Fruit fly (Drosophila melanogaster): Measurements from ENCODE around the gene EMC2A.
A peak's percentile ranks its signal among the peaks of the same experiment; 100 is the strongest.

Gene EMC2A

DNA sequence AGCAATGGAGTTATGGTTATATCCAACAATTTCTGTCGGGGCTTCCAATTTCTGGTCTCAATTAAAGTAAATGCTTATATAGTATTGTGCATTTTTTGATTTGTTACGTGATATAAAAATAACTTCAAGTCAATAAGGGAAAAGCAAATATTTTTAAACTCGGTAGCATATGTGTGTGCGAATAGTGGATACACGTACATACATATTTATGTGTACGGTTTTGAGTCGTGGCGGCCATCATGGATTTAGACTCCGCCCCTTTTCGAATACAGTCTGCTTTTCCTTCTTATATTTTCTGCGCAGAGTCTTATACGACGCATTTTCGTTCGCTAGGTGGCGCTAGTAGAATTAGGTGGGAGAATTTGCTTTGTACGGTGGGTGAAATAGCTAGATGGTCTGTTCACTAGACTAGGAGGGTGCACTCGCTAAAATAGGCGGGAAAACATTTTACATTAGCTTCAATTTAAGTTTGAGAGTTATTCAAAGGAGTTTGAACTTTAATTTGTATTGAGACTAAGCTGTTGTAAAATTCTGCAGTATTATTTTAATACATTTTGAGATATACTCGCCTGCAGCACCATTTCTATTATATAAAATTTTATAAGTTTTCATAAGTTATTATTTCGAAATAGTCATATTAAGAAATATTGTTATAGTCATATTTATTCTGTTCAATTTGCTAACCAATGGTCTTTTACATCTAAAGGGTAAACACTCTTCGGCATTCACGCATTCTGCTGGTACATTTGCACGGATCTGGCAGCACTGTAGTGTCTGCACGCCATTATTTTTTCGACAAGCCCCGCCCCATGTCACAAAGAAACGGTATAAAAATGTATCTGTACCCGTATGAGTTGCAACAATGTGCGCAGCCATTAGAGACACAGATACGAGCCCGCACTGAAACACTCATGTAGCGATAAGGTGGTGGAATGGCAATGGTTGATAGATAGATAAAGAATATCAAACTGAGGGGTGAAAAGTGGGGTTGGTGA, 26.2 kb downstream of the EMC2A start (continued):
- TF ChIP-seq CG8944 (GFP tag; optimal IDR thresholded peaks at IDR 0.05): no peak
- TF ChIP-seq tna (GFP tag; IDR thresholded peaks at IDR 0.05; ENCODE audit: partially characterized antibody): no peak; the same call in 1 of the 2 replicates
- no peak for TF ChIP-seq crp (GFP tag; optimal IDR thresholded peaks at IDR 0.05)
- TF ChIP-seq sima (GFP tag; optimal IDR thresholded peaks at IDR 0.05): no peak
- TF ChIP-seq sc (optimal IDR thresholded peaks at IDR 0.05): no peak
- peak; percentile 21 for TF ChIP-seq sc (GFP tag; optimal IDR thresholded peaks at IDR 0.05)
- peak; percentile 27; the same call in 1 of the 2 replicates for TF ChIP-seq Bgb (GFP tag; IDR thresholded peaks at IDR 0.05; ENCODE audit: partially characterized antibody)
- no peak for TF ChIP-seq fd64A (GFP tag; optimal IDR thresholded peaks at IDR 0.05)
- no peak for TF ChIP-seq CG8281 (tag; optimal IDR thresholded peaks at IDR 0.05)
- no peak for TF ChIP-seq CG13296 (GFP tag; optimal IDR thresholded peaks at IDR 0.05)
- TF ChIP-seq Side (GFP tag; optimal IDR thresholded peaks at IDR 0.05): no peak
- TF ChIP-seq CG9817 (tag; optimal IDR thresholded peaks at IDR 0.05): peak; percentile 58
- 0 out of 2 replicates have a peak, but pooled peaks have one; percentile 32 for TF ChIP-seq ro (GFP tag; IDR thresholded peaks at IDR 0.05)
- TF ChIP-seq lmd (GFP tag; IDR thresholded peaks at IDR 0.05): peak; percentile 56; the same call in 1 of the 2 replicates
- no peak for TF ChIP-seq Trl (optimal IDR thresholded peaks at IDR 0.05)
- TF ChIP-seq Trl (GFP tag; optimal IDR thresholded peaks at IDR 0.05): peak; percentile 34
- no peak for TF ChIP-seq ssp (GFP tag; IDR thresholded peaks at IDR 0.05)
- peak; percentile 50; the same call in 1 of the 2 replicates for TF ChIP-seq CG7372 (GFP tag; IDR thresholded peaks at IDR 0.05)
- 0 out of 3 replicates have a peak, but pooled peaks have one; percentile 14 for TF ChIP-seq otp (GFP tag; IDR thresholded peaks at IDR 0.05)
- TF ChIP-seq H15 (GFP tag; IDR thresholded peaks at IDR 0.05): peak; percentile 39; the same call in 2 of the 3 replicates
- TF ChIP-seq CG17361 (GFP tag; IDR thresholded peaks at IDR 0.05): peak; percentile 81
- TF ChIP-seq zfh1 (GFP tag; IDR thresholded peaks at IDR 0.05): no peak
- peak; percentile 2 for TF ChIP-seq Antp (GFP tag; optimal IDR thresholded peaks at IDR 0.05)
- TF ChIP-seq Jarid2 (GFP tag; optimal IDR thresholded peaks at IDR 0.05): peak; percentile 23
- TF ChIP-seq nmo (GFP tag; optimal IDR thresholded peaks at IDR 0.05): peak; percentile 75
- TF ChIP-seq Sox100B (GFP tag; optimal IDR thresholded peaks at IDR 0.05): peak; percentile 64
- peak; percentile 38; the same call in 1 of the 3 replicates for TF ChIP-seq Mrtf (GFP tag; IDR thresholded peaks at IDR 0.05)
- TF ChIP-seq CG7556 (GFP tag; optimal IDR thresholded peaks at IDR 0.05): no peak
- no peak for TF ChIP-seq Sin3A (optimal IDR thresholded peaks at IDR 0.05)
- TF ChIP-seq wor (GFP tag; IDR thresholded peaks at IDR 0.05): no peak
- TF ChIP-seq B-H1 (GFP tag; IDR thresholded peaks at IDR 0.05): peak; percentile 45; the same call in 2 of the 3 replicates
- peak; percentile 23 for TF ChIP-seq CG8290 (GFP tag; optimal IDR thresholded peaks at IDR 0.05)
- no peak for TF ChIP-seq CG8290 (tag; optimal IDR thresholded peaks at IDR 0.05)
- TF ChIP-seq CG13775 (GFP tag; optimal IDR thresholded peaks at IDR 0.05): peak; percentile 50
- TF ChIP-seq CG16815 (GFP tag; optimal IDR thresholded peaks at IDR 0.05): peak; percentile 2
- TF ChIP-seq Tbp (GFP tag; optimal IDR thresholded peaks at IDR 0.05): no peak
- no peak for TF ChIP-seq NC2α (GFP tag; optimal IDR thresholded peaks at IDR 0.05)
- TF ChIP-seq CTCF (GFP tag; optimal IDR thresholded peaks at IDR 0.05): peak; percentile 97
- peak; percentile 70 for TF ChIP-seq CG18619 (GFP tag; optimal IDR thresholded peaks at IDR 0.05)
- peak; percentile 54 for TF ChIP-seq ind (GFP tag; optimal IDR thresholded peaks at IDR 0.05)
- TF ChIP-seq sr (GFP tag; IDR thresholded peaks at IDR 0.05): no peak
- peak; percentile 26 for TF ChIP-seq CG7987 (GFP tag; optimal IDR thresholded peaks at IDR 0.05)
- TF ChIP-seq Dp (GFP tag; optimal IDR thresholded peaks at IDR 0.05): peak; percentile 84
- TF ChIP-seq CG18262 (tag; optimal IDR thresholded peaks at IDR 0.05): peak; percentile 77
- TF ChIP-seq CG34422 (GFP tag; IDR thresholded peaks at IDR 0.05): peak; percentile 62; the same call in 1 of the 3 replicates
- TF ChIP-seq CG2202 (tag; optimal IDR thresholded peaks at IDR 0.05): peak; percentile 31
- TF ChIP-seq CG9727 (GFP tag; optimal IDR thresholded peaks at IDR 0.05): no peak
- peak; percentile 95 for TF ChIP-seq abd-A (tag; optimal IDR thresholded peaks at IDR 0.05)
- TF ChIP-seq Chrac-16 (GFP tag; optimal IDR thresholded peaks at IDR 0.05): peak; percentile 42
- TF ChIP-seq dpn (GFP tag; optimal IDR thresholded peaks at IDR 0.05): peak; percentile 15 to 67
